Worm (Caenorhabditis elegans) whole organism, mixed stage, embryonic: ENCODE results near the gene daf-9.

ENCODE experiments used
- M03D4.4 ChIP-seq: sonication (generic microtip); optimal IDR thresholded peaks from 2 replicates; lab custom pipeline; 2017; ENCODE audit warnings: mild to moderate bottlenecking, missing genetic modification characterization, missing compliant biosample characterization
- elt-1 ChIP-seq: sonication (generic microtip); optimal IDR thresholded peaks from 2 replicates; lab custom pipeline; 2017; ENCODE audit warnings: missing genetic modification characterization, mild to moderate bottlenecking, missing compliant biosample characterization, antibody characterized with exemption, moderate library complexity, borderline replicate concordance; ENCODE audit not compliant: insufficient read depth
- lin-13 ChIP-seq: fragments of 150-350 bp; optimal IDR thresholded peaks from 2 replicates; lab custom pipeline; 2014; ENCODE audit warnings: missing biosample characterization, missing genetic modification characterization
- lsy-2 ChIP-seq: fragments of 150-350 bp; optimal IDR thresholded peaks from 2 replicates; lab custom pipeline; 2014; ENCODE audit warnings: missing biosample characterization, missing genetic modification characterization
- mab-5 ChIP-seq: fragments of 150-350 bp; optimal IDR thresholded peaks from 2 replicates; lab custom pipeline; 2014; ENCODE audit warnings: missing biosample characterization, missing genetic modification characterization
- mep-1 ChIP-seq: fragments of 150-350 bp; optimal IDR thresholded peaks from 2 replicates; lab custom pipeline; 2017; ENCODE audit warnings: missing biosample characterization, missing genetic modification reagents, missing genetic modification characterization, inconsistent platforms
- mls-2 ChIP-seq: sonication (generic microtip); optimal IDR thresholded peaks from 2 replicates; lab custom pipeline; 2016; ENCODE audit warnings: mild to moderate bottlenecking, missing genetic modification characterization, moderate library complexity, missing compliant biosample characterization
- nhr-2 ChIP-seq: fragments of 150-350 bp; optimal IDR thresholded peaks from 2 replicates; lab custom pipeline; 2014; ENCODE audit warnings: missing biosample characterization, missing genetic modification characterization
- nhr-237 ChIP-seq: fragments of 150-350 bp; optimal IDR thresholded peaks from 2 replicates; lab custom pipeline; 2014; ENCODE audit warnings: missing biosample characterization, missing genetic modification characterization
- nhr-76 ChIP-seq: sonication (generic microtip); optimal IDR thresholded peaks from 2 replicates; lab custom pipeline; 2017; ENCODE audit warnings: missing biosample characterization, missing genetic modification characterization
- pha-4 ChIP-seq: fragments of 150-350 bp; optimal IDR thresholded peaks from 2 replicates; lab custom pipeline; 2018; ENCODE audit warnings: missing biosample characterization, missing genetic modification reagents, missing genetic modification characterization
- snpc-4 ChIP-seq: fragments of 150-350 bp; optimal IDR thresholded peaks from 2 replicates; lab custom pipeline; 2014; ENCODE audit warnings: missing biosample characterization, missing genetic modification characterization
- unc-39 ChIP-seq: fragments of 150-350 bp; optimal IDR thresholded peaks from 2 replicates; lab custom pipeline; 2014; ENCODE audit warnings: missing biosample characterization, missing genetic modification characterization

DNA sequence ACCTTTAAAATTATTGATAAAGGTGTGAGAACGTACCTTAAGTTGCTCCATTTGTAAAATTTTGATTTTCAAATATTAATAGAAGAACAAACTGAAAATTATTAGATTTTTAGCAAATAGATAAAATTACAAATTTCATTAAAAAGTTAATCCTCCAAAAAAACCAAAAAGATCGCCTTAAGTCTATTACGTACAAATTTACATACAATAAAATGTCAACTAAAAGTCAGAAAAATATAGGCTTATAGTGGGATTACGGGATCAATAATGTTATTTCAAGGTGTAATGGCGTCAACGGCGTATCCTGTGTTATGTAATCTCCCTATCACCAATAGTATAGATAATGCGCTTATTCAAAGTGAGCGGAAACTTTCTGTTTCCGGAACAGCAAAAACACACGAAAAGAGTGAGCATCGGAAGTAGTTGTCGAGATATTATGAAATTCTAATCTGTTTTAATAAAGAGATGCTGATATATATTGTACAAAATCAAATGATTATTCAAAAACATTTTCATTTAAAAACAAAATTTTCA, 2.5 kb upstream of the daf-9 start, which contains the start of gene ceh-54:
- TF ChIP-seq M03D4.4 (tag; lab: Kevin White, UChicago) (no peak), snpc-4 (no peak), lsy-2 (tag; lab: Kevin White, UChicago) (no peak), nhr-76 (tag; lab: Kevin White, UChicago) (no peak), nhr-237 (tag; lab: Kevin White, UChicago) (no peak), mls-2 (tag; lab: Kevin White, UChicago) (no peak), mep-1 (no peak), elt-1 (tag; lab: Kevin White, UChicago) (no peak), nhr-2 (no peak), mab-5 (tag; lab: Kevin White, UChicago) (no peak), pha-4 (tag; lab: Kevin White, UChicago) (no peak), unc-39 (no peak), lin-13 (tag; lab: Kevin White, UChicago) (no peak)
